Worm (Caenorhabditis elegans) whole organism, L1 larva: ENCODE measurements around the gene F53F8.7.

Experiments
- ceh-88 ChIP-seq: fragments of 200-800 bp; sonication (Bioruptor generic); IDR thresholded peaks from 2 replicates; pipeline ENCODE4 v1.3.6; 2022; ENCODE audit warnings: missing genetic modification characterization, missing compliant biosample characterization
- lin-14 ChIP-seq: fragments of 200-800 bp; sonication (Bioruptor generic); optimal IDR thresholded peaks from 2 replicates; lab custom pipeline; 2018; ENCODE audit warnings: mild to moderate bottlenecking, missing genetic modification characterization, moderate library complexity, missing compliant biosample characterization
- lin-35 ChIP-seq, 2 experiments: fragments of 150-350 bp; optimal IDR thresholded peaks; 2 replicates each; lab custom pipeline; 2014; ENCODE audit warnings: missing biosample characterization in 2 of 2, missing genetic modification characterization in 2 of 2, missing genetic modification reagents in 2 of 2
- nhr-28 ChIP-seq: fragments of 150-350 bp; optimal IDR thresholded peaks from 2 replicates; lab custom pipeline; 2014; ENCODE audit warnings: missing biosample characterization, missing genetic modification characterization
- pqm-1 ChIP-seq: sonication (generic microtip); optimal IDR thresholded peaks from 3 replicates; lab custom pipeline; 2017; ENCODE audit warnings: missing biosample characterization, missing genetic modification characterization
- skn-1 ChIP-seq: fragments of 150-350 bp; optimal IDR thresholded peaks from 2 replicates; lab custom pipeline; 2014; ENCODE audit warnings: missing biosample characterization, missing genetic modification characterization
- sptf-1 ChIP-seq: fragments of 150-350 bp; optimal IDR thresholded peaks from 2 replicates; lab custom pipeline; 2014; ENCODE audit warnings: missing biosample characterization, missing genetic modification characterization
- unc-86 ChIP-seq: sonication (generic microtip); optimal IDR thresholded peaks from 2 replicates; lab custom pipeline; 2016; ENCODE audit warnings: missing genetic modification characterization, missing compliant biosample characterization

DNA sequence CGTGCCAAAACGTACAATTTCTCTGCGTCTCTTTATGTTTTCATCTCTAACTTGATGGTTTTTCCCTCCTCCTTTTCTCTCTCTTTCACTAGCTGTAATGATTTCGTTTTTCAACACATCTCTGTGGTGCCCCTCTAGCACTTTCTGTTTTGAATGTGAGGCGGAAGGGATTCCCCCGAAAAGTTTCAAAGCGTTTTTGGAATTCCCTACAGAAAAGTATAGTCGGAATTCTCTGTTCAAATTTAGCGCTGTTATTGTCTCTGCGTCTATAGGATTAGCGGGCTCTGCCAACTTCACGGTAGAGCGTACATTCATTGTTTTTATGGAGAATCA lies 14.8 kb upstream of the F53F8.7 start:
- TF ChIP-seq skn-1 (tag; lab: Kevin White, UChicago) (peak; percentile 41), lin-14 (GFP tag; lab: Kevin White, UChicago) (peak; percentile 83), sptf-1 (tag; lab: Kevin White, UChicago) (no peak), nhr-28 (tag; lab: Kevin White, UChicago) (no peak), lin-35 (GFP tag; optimal IDR thresholded peaks at IDR 0.05; lab: Kevin White, UChicago) (peak; percentile 61 to 76), pqm-1 (no peak), ceh-88 (no peak), unc-86 (tag; lab: Kevin White, UChicago) (peak; percentile 13)
